Fruit fly (Drosophila melanogaster) whole organism, prepupa: ENCODE results near the gene mus101.
A peak's percentile ranks its signal among the peaks of the same experiment; 100 is the strongest.

Experiments
- CG11294 ChIP-seq: fragments of 200-800 bp; sonication (Bioruptor generic); IDR thresholded peaks from 2 replicates; pipeline ENCODE4 v1.3.6; 2022; ENCODE audit warnings: missing biosample characterization, missing genetic modification characterization
- CG11902 ChIP-seq: fragments of 200-800 bp; sonication (Bioruptor generic); optimal IDR thresholded peaks from 3 replicates; lab custom pipeline; 2016; ENCODE audit warnings: missing biosample characterization, missing genetic modification characterization
- CG1621 ChIP-seq: fragments of 200-800 bp; sonication (Bioruptor generic); optimal IDR thresholded peaks from 3 replicates; lab custom pipeline; 2018; ENCODE audit warnings: missing biosample characterization, mild to moderate bottlenecking, missing genetic modification characterization
- CG16779 ChIP-seq: fragments of 200-800 bp; sonication (Bioruptor generic); optimal IDR thresholded peaks from 3 replicates; lab custom pipeline; 2017; ENCODE audit warnings: missing biosample characterization, mild to moderate bottlenecking, missing genetic modification characterization
- CG3032 ChIP-seq: fragments of 200-800 bp; optimal IDR thresholded peaks from 2 replicates; lab custom pipeline; 2019; ENCODE audit warnings: missing biosample characterization, mild to moderate bottlenecking, missing genetic modification characterization, moderate library complexity
- CG31627 ChIP-seq: fragments of 200-800 bp; sonication (Bioruptor generic); optimal IDR thresholded peaks from 3 replicates; lab custom pipeline; 2016; ENCODE audit warnings: missing biosample characterization, missing genetic modification characterization
- CG34406 ChIP-seq: fragments of 200-800 bp; sonication (Bioruptor generic); optimal IDR thresholded peaks from 3 replicates; lab custom pipeline; 2016; ENCODE audit warnings: missing biosample characterization, missing genetic modification characterization
- CG6854 ChIP-seq: fragments of 200-800 bp; sonication (Bioruptor generic); optimal IDR thresholded peaks from 2 replicates; lab custom pipeline; 2017; ENCODE audit warnings: missing biosample characterization, mild to moderate bottlenecking, missing genetic modification characterization
- CG7368 ChIP-seq: fragments of 200-800 bp; sonication (Bioruptor generic); optimal IDR thresholded peaks from 3 replicates; lab custom pipeline; 2016; ENCODE audit warnings: missing biosample characterization, missing genetic modification characterization
- CG8119 ChIP-seq: fragments of 200-800 bp; sonication (Bioruptor generic); IDR thresholded peaks from 3 replicates; pipeline ENCODE4 v1.3.6; 2022; ENCODE audit warnings: missing biosample characterization, missing genetic modification characterization
- CG8319 ChIP-seq: fragments of 200-800 bp; sonication (Bioruptor generic); optimal IDR thresholded peaks from 3 replicates; lab custom pipeline; 2016; ENCODE audit warnings: missing biosample characterization, missing genetic modification characterization
- Eip75B ChIP-seq: fragments of 200-800 bp; sonication (Bioruptor generic); optimal IDR thresholded peaks from 3 replicates; lab custom pipeline; 2016; ENCODE audit warnings: missing biosample characterization, missing genetic modification characterization
- Eip93F ChIP-seq: fragments of 200-800 bp; sonication (Bioruptor generic); optimal IDR thresholded peaks from 2 replicates; lab custom pipeline; 2016; ENCODE audit warnings: missing biosample characterization, mild to moderate bottlenecking, missing genetic modification characterization
- Ets96B ChIP-seq: fragments of 200-800 bp; optimal IDR thresholded peaks from 2 replicates; lab custom pipeline; 2019; ENCODE audit warnings: missing biosample characterization, mild to moderate bottlenecking, missing genetic modification characterization, moderate library complexity
- Hr4 ChIP-seq: fragments of 200-800 bp; sonication (Bioruptor generic); optimal IDR thresholded peaks from 3 replicates; lab custom pipeline; 2016; ENCODE audit warnings: missing biosample characterization, missing genetic modification characterization
- Met ChIP-seq: fragments of 200-800 bp; sonication (Bioruptor generic); optimal IDR thresholded peaks from 3 replicates; lab custom pipeline; 2016; ENCODE audit warnings: missing biosample characterization, missing genetic modification characterization
- Smox ChIP-seq: fragments of 200-800 bp; sonication (Bioruptor generic); optimal IDR thresholded peaks from 3 replicates; lab custom pipeline; 2016; ENCODE audit warnings: missing biosample characterization, missing genetic modification characterization
- Sox15 ChIP-seq: fragments of 200-800 bp; sonication (Bioruptor generic); optimal IDR thresholded peaks from 3 replicates; lab custom pipeline; 2016; ENCODE audit warnings: missing biosample characterization, missing genetic modification characterization
- achi ChIP-seq: fragments of 200-800 bp; sonication (Bioruptor generic); optimal IDR thresholded peaks from 3 replicates; lab custom pipeline; 2016; ENCODE audit warnings: missing biosample characterization, missing genetic modification characterization
- acj6 ChIP-seq: fragments of 200-800 bp; sonication (Bioruptor generic); optimal IDR thresholded peaks from 3 replicates; lab custom pipeline; 2016; ENCODE audit warnings: missing biosample characterization, missing genetic modification characterization
- dsx ChIP-seq: fragments of 200-800 bp; optimal IDR thresholded peaks from 3 replicates; lab custom pipeline; 2019; ENCODE audit warnings: missing biosample characterization, mild to moderate bottlenecking, missing genetic modification characterization, moderate library complexity; ENCODE audit not compliant: poor library complexity, severe bottlenecking
- fd85E ChIP-seq: fragments of 200-800 bp; sonication (Bioruptor generic); optimal IDR thresholded peaks from 3 replicates; lab custom pipeline; 2016; ENCODE audit warnings: missing biosample characterization, missing genetic modification characterization
- fkh ChIP-seq: fragments of 200-800 bp; sonication (Bioruptor generic); optimal IDR thresholded peaks from 3 replicates; lab custom pipeline; 2017; ENCODE audit warnings: missing biosample characterization, mild to moderate bottlenecking, missing genetic modification characterization, moderate library complexity
- lz ChIP-seq: fragments of 200-800 bp; sonication (Bioruptor generic); optimal IDR thresholded peaks from 3 replicates; lab custom pipeline; 2016; ENCODE audit warnings: missing biosample characterization, missing genetic modification characterization
- net ChIP-seq: fragments of 200-800 bp; sonication (Bioruptor generic); optimal IDR thresholded peaks from 3 replicates; lab custom pipeline; 2016; ENCODE audit warnings: missing biosample characterization, missing genetic modification characterization
- salr ChIP-seq, 2 experiments: fragments of 200-800 bp; sonication (Bioruptor generic); optimal IDR thresholded peaks; 3 replicates each; lab custom pipeline; 2016 to 2018; ENCODE audit warnings: missing biosample characterization in 2 of 2, missing genetic modification characterization in 2 of 2, mild to moderate bottlenecking in 1 of 2
- svp ChIP-seq: fragments of 200-800 bp; sonication (Bioruptor generic); peaks from one replicate; lab custom pipeline; 2016; ENCODE audit warnings: missing biosample characterization, missing genetic modification characterization
- vri ChIP-seq: fragments of 200-800 bp; sonication (Bioruptor generic); optimal IDR thresholded peaks from 3 replicates; lab custom pipeline; 2016; ENCODE audit warnings: missing biosample characterization, mild to moderate bottlenecking, missing genetic modification characterization

Gene mus101

DNA sequence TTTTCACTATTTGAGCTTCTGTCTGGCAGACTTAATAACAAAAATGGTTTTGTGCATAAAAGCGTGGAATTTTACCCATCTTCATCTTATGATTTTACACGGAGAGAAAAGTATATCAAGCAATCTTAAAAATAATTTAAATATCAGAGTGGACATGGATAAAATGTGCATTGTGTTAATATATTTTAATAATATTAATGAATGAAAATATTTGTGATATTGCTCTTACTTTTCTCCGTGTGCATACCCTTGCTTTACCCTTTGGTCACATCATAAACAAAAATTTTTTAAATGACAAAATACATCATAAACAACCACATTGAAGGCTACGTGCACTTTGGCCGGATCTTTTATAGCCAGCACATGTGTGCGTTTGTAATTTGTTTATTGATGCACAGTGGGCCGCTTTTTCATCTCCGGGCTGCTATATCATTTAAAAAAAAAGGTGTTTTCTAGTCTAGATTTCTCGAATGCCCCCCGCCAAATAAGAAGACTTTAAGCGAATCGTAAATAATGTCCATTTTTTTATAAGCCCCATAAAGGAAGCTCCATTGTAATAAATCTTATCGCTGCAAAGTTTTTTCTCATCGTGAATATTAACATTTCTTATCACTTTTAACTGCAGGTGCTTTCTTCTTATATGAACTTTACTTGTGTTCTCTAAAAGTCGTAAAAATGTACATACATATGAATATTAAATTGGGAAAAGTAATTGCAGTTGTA lies 42.5 kb downstream of the mus101 start (continued):
- TF ChIP-seq Eip75B (GFP tag; lab: Kevin White, UChicago) (peak; percentile 34), CG16779 (tag; lab: Kevin White, UChicago) (no peak), CG1621 (tag; lab: Kevin White, UChicago) (no peak), CG3032 (tag; lab: Kevin White, UChicago) (peak; percentile 28), salr (GFP tag; optimal IDR thresholded peaks at IDR 0.05; lab: Kevin White, UChicago) (peak in 1 of 2 experiments; percentile 50), CG11902 (no peak), dsx (no peak), vri (peak; percentile 61), CG6854 (GFP tag; lab: Kevin White, UChicago) (no peak), Smox (peak; percentile 31), net (GFP tag; lab: Kevin White, UChicago) (peak; percentile 40), achi (GFP tag; lab: Kevin White, UChicago) (peak; percentile 47), Eip93F (GFP tag; lab: Kevin White, UChicago) (no peak), Met (peak; percentile 37), Sox15 (no peak), CG31627 (GFP tag; lab: Kevin White, UChicago) (peak; percentile 7), CG7368 (GFP tag; lab: Kevin White, UChicago) (no peak), fkh (GFP tag; lab: Kevin White, UChicago) (no peak), CG8119 (peak; percentile 63), Hr4 (GFP tag; lab: Kevin White, UChicago) (peak; percentile 56), lz (GFP tag; lab: Kevin White, UChicago) (no peak)

DNA sequence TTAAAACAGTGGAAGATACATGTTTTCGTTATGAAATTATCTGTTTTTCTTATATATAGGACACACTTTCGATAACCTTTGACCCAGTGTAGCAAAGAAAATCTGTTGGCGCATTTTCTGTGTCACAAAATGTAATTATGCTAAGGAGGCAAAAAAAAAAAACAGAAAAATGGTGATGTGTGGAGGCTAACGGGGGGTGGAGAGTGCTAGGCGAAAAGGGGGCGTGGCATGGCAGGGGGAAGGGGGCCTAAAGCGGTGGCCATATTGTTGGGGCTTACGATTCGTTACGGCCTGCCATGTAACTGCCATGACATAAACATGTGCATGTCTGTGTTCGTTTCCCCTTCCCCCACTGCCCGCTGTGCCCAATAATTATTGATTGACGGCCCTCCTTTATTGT lies 43.2 kb downstream of the mus101 start:
- TF ChIP-seq Ets96B (tag; lab: Kevin White, UChicago) (no peak), dsx (no peak), CG34406 (GFP tag; lab: Kevin White, UChicago) (no peak), Eip93F (GFP tag; lab: Kevin White, UChicago) (no peak), svp (GFP tag; lab: Kevin White, UChicago) (peak; percentile 44), CG11294 (GFP tag; lab: Robert Waterston, UW) (no peak), acj6 (GFP tag; lab: Kevin White, UChicago) (no peak), Met (no peak), CG7368 (GFP tag; lab: Kevin White, UChicago) (no peak)

DNA sequence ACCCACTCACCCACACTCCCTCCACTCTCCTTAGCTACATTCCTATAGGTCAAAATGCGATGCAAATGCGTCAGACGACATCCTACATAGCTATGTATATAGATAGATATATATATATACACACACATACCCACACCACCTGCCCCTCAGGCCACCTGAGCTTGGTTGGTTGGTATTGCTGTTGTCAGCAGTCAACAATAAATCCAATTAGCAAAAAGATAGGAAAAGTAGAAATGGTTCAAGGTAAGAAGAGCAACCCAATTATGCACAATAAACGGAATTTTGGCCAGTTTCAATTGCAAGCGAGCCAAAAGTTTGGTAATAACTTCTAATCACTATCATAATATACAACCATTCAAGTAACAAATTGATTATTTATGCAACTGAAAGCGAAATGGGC lies 44.4 kb downstream of the mus101 start:
- TF ChIP-seq svp (GFP tag; lab: Kevin White, UChicago) (peak; percentile 39), CG8319 (GFP tag; lab: Kevin White, UChicago) (no peak), CG11294 (GFP tag; lab: Robert Waterston, UW) (no peak)

DNA sequence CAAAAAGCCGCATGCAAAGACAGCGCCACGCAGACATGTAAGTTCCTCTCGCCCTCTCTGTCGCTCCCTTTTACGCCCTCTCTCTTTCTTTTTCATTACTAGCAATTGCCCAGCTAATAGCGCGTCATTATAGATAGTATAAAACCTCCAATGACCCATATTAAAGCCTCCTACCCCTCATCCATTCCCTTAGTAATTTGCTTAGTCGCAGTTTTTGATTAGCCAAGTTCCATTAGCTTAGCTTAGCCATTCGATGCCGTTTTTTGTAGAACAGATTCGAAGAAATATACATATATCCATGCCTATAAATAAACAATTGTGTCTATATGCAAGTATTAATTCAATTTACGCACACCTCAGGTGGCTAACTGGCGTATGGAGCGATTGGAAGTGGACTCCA lies 48.7 kb downstream of the mus101 start:
- TF ChIP-seq CG11902 (no peak), fd85E (GFP tag; lab: Kevin White, UChicago) (no peak), Smox (no peak)
